Worm (Caenorhabditis elegans) whole organism, early embryonic: ENCODE results near the gene Y50D7A.1.
A peak's percentile ranks its signal among the peaks of the same experiment; 100 is the strongest.

Experiments
- B0310.2 ChIP-seq: sonication (generic microtip); optimal IDR thresholded peaks from 2 replicates; lab custom pipeline; 2016; ENCODE audit warnings: mild to moderate bottlenecking, missing genetic modification characterization, missing compliant biosample characterization
- F13C5.2 ChIP-seq: sonication (generic microtip); optimal IDR thresholded peaks from 2 replicates; lab custom pipeline; 2017; ENCODE audit warnings: mild to moderate bottlenecking, missing genetic modification characterization, inconsistent platforms, missing compliant biosample characterization
- aly-1 ChIP-seq: sonication (generic microtip); optimal IDR thresholded peaks from 2 replicates; lab custom pipeline; 2016; ENCODE audit warnings: missing genetic modification characterization, missing compliant biosample characterization
- ama-1 ChIP-seq: fragments of 150-350 bp; optimal IDR thresholded peaks from 2 replicates; lab custom pipeline; 2014
- ceh-13 ChIP-seq: fragments of 200-800 bp; sonication (Bioruptor generic); optimal IDR thresholded peaks from 2 replicates; lab custom pipeline; 2018; ENCODE audit warnings: mild to moderate bottlenecking, missing genetic modification characterization, missing compliant biosample characterization
- ceh-36 ChIP-seq: sonication (generic microtip); optimal IDR thresholded peaks from 2 replicates; lab custom pipeline; 2016; ENCODE audit warnings: missing genetic modification characterization, inconsistent platforms, missing compliant biosample characterization
- ets-7 ChIP-seq: sonication (generic microtip); optimal IDR thresholded peaks from 2 replicates; lab custom pipeline; 2016; ENCODE audit warnings: missing genotype, missing genetic modification characterization, missing compliant biosample characterization
- flt-1 ChIP-seq: fragments of 200-800 bp; sonication (Bioruptor generic); IDR thresholded peaks from 2 replicates; pipeline ENCODE4 v1.3.6; 2022; ENCODE audit warnings: missing genetic modification characterization, missing compliant biosample characterization
- hmbx-1 ChIP-seq: sonication (generic microtip); optimal IDR thresholded peaks from 2 replicates; lab custom pipeline; 2016; ENCODE audit warnings: mild to moderate bottlenecking, missing genetic modification characterization, missing compliant biosample characterization
- hmg-4 ChIP-seq: fragments of 200-800 bp; sonication (Bioruptor generic); optimal IDR thresholded peaks from 2 replicates; lab custom pipeline; 2018; ENCODE audit warnings: mild to moderate bottlenecking, missing genetic modification characterization, missing compliant biosample characterization
- hnd-1 ChIP-seq: sonication (generic microtip); optimal IDR thresholded peaks from 2 replicates; lab custom pipeline; 2016; ENCODE audit warnings: missing genetic modification characterization, missing compliant biosample characterization
- pes-1 ChIP-seq: fragments of 200-800 bp; sonication (Bioruptor generic); IDR thresholded peaks from 2 replicates; pipeline ENCODE4 v1.3.6; 2022; ENCODE audit warnings: missing genetic modification reagents, missing genetic modification characterization, missing compliant biosample characterization
- scrt-1 ChIP-seq: fragments of 200-800 bp; sonication (Bioruptor generic); IDR thresholded peaks from 2 replicates; pipeline ENCODE4 v1.3.6; 2022; ENCODE audit warnings: missing genetic modification characterization, missing compliant biosample characterization
- sea-1 ChIP-seq: fragments of 200-800 bp; sonication (Bioruptor generic); conservative IDR thresholded peaks from 2 replicates; pipeline ENCODE4 v1.3.6; 2022; ENCODE audit warnings: missing genetic modification characterization, missing compliant biosample characterization
- tbx-11 ChIP-seq: fragments of 200-800 bp; sonication (Bioruptor generic); IDR thresholded peaks from 2 replicates; pipeline ENCODE4 v1.3.6; 2022; ENCODE audit warnings: missing genetic modification characterization, missing compliant biosample characterization
- tbx-37 ChIP-seq: fragments of 200-800 bp; sonication (Bioruptor generic); conservative IDR thresholded peaks from 2 replicates; pipeline ENCODE4 v1.3.6; 2022; ENCODE audit warnings: missing genetic modification reagents, missing genetic modification characterization, missing compliant biosample characterization
- tra-4 ChIP-seq: sonication (generic microtip); optimal IDR thresholded peaks from 2 replicates; lab custom pipeline; 2017; ENCODE audit warnings: missing genetic modification characterization, missing compliant biosample characterization

Gene Y50D7A.1

DNA sequence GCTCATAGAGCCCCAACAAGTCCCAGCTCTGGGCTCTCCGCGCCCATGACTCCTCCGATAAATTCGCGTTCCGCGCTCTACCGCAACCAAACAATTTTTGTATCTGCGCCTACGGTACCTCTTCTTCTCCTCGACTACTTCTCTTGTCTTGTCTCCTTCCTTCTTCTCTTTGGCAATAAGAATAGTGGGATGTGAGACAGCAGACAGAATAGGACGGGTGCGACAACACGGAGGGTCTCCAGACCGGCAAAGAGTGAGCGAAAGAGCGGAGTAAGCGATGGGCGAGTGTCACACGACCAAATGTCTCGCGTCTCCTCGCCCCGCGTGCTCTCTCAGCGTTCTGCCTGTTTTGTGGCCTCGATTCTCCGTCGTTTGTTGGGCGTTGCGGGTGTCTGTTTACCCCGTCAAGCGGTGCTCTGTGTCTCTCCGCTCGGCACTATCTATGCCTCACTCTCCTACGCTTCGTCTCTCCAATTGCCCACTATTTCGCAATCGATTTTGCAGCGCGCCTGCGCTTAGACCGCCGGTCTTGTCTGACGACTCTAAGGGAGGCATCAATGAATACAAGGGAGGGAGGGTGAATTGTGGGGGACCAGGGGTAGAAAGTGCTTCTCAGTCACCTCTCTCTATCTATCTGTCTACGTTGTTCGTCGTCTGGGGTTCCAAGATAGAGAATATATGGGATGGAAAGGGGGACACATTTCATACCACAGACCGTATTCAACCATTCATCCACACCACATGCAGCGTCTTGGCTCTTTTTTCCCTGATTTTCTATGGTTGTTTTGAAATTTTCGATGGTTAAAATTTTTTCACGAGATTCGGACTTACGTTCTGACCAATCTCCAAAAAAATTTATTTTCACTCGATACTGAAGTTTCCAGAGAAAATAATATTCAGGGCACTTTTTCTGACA lies 62.4 kb downstream of the Y50D7A.1 start, which contains the start of gene gei-4:
TSS of gene gei-4 (minus strand) at position 256 of the 916 bp plus-strand sequence.
- TF ChIP-seq hmg-4, result peak; percentile 69
- 0 out of 2 replicates have a peak, but pooled peaks have one; percentile 18 for TF ChIP-seq pes-1 (GFP tag; lab: Robert Waterston, UW)
- TF ChIP-seq aly-1 (tag; lab: Kevin White, UChicago), result peak; percentile 58
- TF ChIP-seq ama-1 (lab: Kevin White, UChicago), result peak; percentile 32
- TF ChIP-seq hmbx-1 (tag; lab: Kevin White, UChicago), result no peak
- TF ChIP-seq tbx-37 (GFP tag; lab: Robert Waterston, UW), result no peak
- no peak; the same call in 1 of the 2 replicates for TF ChIP-seq sea-1
- no peak for TF ChIP-seq ceh-36 (tag; lab: Kevin White, UChicago)
- TF ChIP-seq tra-4 (tag; lab: Kevin White, UChicago), result no peak
- TF ChIP-seq ets-7 (tag; lab: Kevin White, UChicago), result peak; percentile 47
- no peak; the same call in 1 of the 2 replicates for TF ChIP-seq flt-1 (GFP tag; lab: Robert Waterston, UW)
- TF ChIP-seq hnd-1 (tag; lab: Kevin White, UChicago), result no peak
- TF ChIP-seq scrt-1 (GFP tag; lab: Robert Waterston, UW), result no peak; the same call in 1 of the 2 replicates

ce11 chrIII:356906-357901 lies 64.8 kb downstream of the Y50D7A.1 start:
- TF ChIP-seq hmg-4, result no peak
- no peak for TF ChIP-seq ceh-36 (tag; lab: Kevin White, UChicago)
- no peak for TF ChIP-seq tra-4 (tag; lab: Kevin White, UChicago)
- TF ChIP-seq flt-1 (GFP tag; lab: Robert Waterston, UW), result no peak
- TF ChIP-seq hnd-1 (tag; lab: Kevin White, UChicago), result no peak
- TF ChIP-seq aly-1 (tag; lab: Kevin White, UChicago), result no peak
- no peak for TF ChIP-seq ama-1 (lab: Kevin White, UChicago)
- no peak for TF ChIP-seq pes-1 (GFP tag; lab: Robert Waterston, UW)
- no peak for TF ChIP-seq hmbx-1 (tag; lab: Kevin White, UChicago)
- no peak for TF ChIP-seq tbx-37 (GFP tag; lab: Robert Waterston, UW)
- no peak for TF ChIP-seq tbx-11 (GFP tag; lab: Robert Waterston, UW)
- TF ChIP-seq scrt-1 (GFP tag; lab: Robert Waterston, UW), result no peak
- no peak for TF ChIP-seq B0310.2 (tag; lab: Kevin White, UChicago)
- no peak for TF ChIP-seq ceh-13 (GFP tag; lab: Kevin White, UChicago)
- no peak for TF ChIP-seq ets-7 (tag; lab: Kevin White, UChicago)
- TF ChIP-seq F13C5.2 (tag; lab: Kevin White, UChicago), result no peak

DNA sequence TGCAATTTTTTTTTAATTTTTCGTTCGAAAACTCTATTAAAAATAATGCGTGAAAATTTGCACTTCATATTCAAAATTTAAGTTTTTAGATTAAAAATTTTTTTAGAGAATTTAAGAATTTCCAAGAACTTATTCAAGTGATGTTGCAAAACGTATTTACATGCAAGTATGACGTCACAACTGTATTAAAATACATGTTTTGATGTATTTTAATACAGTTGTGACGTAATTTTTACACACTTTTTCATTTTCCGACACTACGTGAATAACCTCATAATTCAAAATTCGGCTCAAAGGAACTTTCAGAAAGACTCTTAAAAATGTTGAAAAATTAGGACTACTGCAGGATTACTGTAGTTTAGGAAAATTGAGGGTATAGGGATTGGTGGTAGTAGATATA lies 65.7 kb downstream of the Y50D7A.1 start:
- TF ChIP-seq ceh-36 (tag; lab: Kevin White, UChicago), result no peak
- no peak for TF ChIP-seq scrt-1 (GFP tag; lab: Robert Waterston, UW)
- no peak for TF ChIP-seq tbx-37 (GFP tag; lab: Robert Waterston, UW)
- no peak for TF ChIP-seq hmg-4
- TF ChIP-seq hnd-1 (tag; lab: Kevin White, UChicago), result no peak
- TF ChIP-seq ets-7 (tag; lab: Kevin White, UChicago), result no peak
- TF ChIP-seq ama-1 (lab: Kevin White, UChicago), result no peak
- no peak for TF ChIP-seq hmbx-1 (tag; lab: Kevin White, UChicago)

- TF ChIP-seq sea-1 (no peak), ceh-36 (tag; lab: Kevin White, UChicago) (no peak), F13C5.2 (tag; lab: Kevin White, UChicago) (no peak), B0310.2 (tag; lab: Kevin White, UChicago) (no peak), ceh-13 (GFP tag; lab: Kevin White, UChicago) (no peak), hnd-1 (tag; lab: Kevin White, UChicago) (no peak), hmbx-1 (tag; lab: Kevin White, UChicago) (no peak)
Measured at ce11 chrIII:360315-360714, 67.9 kb downstream of the Y50D7A.1 start.
